Fruit fly (Drosophila melanogaster): ENCODE results near the gene CG13038.

CG13038 gene

dm6 chr3L:16279171-16279570, 48.5 kb downstream of the CG13038 start, which contains the start of gene CG13050:
CG13050 (minus strand) TSS chr3L:16279271.
- TF ChIP-seq usp (GFP tag; optimal IDR thresholded peaks at IDR 0.05) (no peak), br (GFP tag; optimal IDR thresholded peaks at IDR 0.05) (no peak), woc (GFP tag; optimal IDR thresholded peaks at IDR 0.05) (no peak), dsf (GFP tag; optimal IDR thresholded peaks at IDR 0.05; ENCODE audit: borderline replicate concordance) (no peak), GATAd (GFP tag; optimal IDR thresholded peaks at IDR 0.05) (no peak), brk (GFP tag; optimal IDR thresholded peaks at IDR 0.05) (no peak), rgr (GFP tag; optimal IDR thresholded peaks at IDR 0.05) (no peak), lola (GFP tag; optimal IDR thresholded peaks at IDR 0.05) (no peak), jim (GFP tag; optimal IDR thresholded peaks at IDR 0.05) (no peak), Hr83 (GFP tag; optimal IDR thresholded peaks at IDR 0.05; ENCODE audit: poor library complexity, severe bottlenecking) (no peak), OdsH (GFP tag; optimal IDR thresholded peaks at IDR 0.05) (no peak), Dif (GFP tag; optimal IDR thresholded peaks at IDR 0.05; ENCODE audit: partially characterized antibody) (no peak), Dfd (GFP tag; optimal IDR thresholded peaks at IDR 0.05) (no peak), h (GFP tag; optimal IDR thresholded peaks at IDR 0.05) (no peak), CrebA (GFP tag; optimal IDR thresholded peaks at IDR 0.05; ENCODE audit: borderline replicate concordance) (no peak), dl (GFP tag; optimal IDR thresholded peaks at IDR 0.05; ENCODE audit: insufficient read depth in 1 of 2, partially characterized antibody in 2 of 2) (no peak)
